Fruit fly (Drosophila melanogaster): ENCODE results near the gene CG4911.

The CG4911 gene

DNA sequence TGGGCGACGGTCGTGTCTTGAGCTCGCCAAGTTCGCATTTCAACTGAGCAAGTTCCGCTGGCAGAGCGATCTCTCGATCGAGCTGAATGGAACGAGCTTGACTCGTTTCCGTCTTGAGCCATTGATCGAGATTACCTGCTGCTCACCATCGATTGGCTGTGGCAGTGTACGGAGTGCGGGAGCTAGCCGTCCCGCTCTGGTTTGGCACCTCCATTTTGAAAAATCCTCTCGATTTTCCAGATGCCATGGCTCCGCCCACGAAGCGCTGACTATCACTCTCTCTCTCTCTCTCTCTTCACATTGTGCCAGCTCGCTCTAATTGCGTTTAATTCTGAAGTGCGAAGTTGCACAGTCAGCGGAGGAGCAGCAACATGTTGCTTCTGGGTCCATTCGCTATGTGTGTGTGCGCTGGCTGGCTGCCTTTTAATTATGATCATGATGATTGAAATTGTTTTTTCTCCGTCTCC is 53.3 kb downstream of the CG4911 start, which contains the start of gene Doc2 (continued):
- TF ChIP-seq CG10321 (GFP tag; IDR thresholded peaks at IDR 0.05) (peak; percentile 97), sim (GFP tag; IDR thresholded peaks at IDR 0.05) (no peak), CG13624 (GFP tag; optimal IDR thresholded peaks at IDR 0.05) (no peak), otp (GFP tag; IDR thresholded peaks at IDR 0.05) (no peak), Neu2 (GFP tag; optimal IDR thresholded peaks at IDR 0.05; ENCODE audit: borderline replicate concordance) (no peak), Bgb (GFP tag; IDR thresholded peaks at IDR 0.05; ENCODE audit: partially characterized antibody) (no peak; the same call in 1 of the 2 replicates), CG11696 (GFP tag; IDR thresholded peaks at IDR 0.05) (no peak), disco-r (GFP tag; optimal IDR thresholded peaks at IDR 0.05) (no peak), CG2120 (GFP tag; optimal IDR thresholded peaks at IDR 0.05) (no peak), pfk (GFP tag; optimal IDR thresholded peaks at IDR 0.05) (no peak), vnd (GFP tag; IDR thresholded peaks at IDR 0.05; ENCODE audit: partially characterized antibody) (0 out of 3 replicates have a peak, but pooled peaks have one; percentile 14), vvl (GFP tag; IDR thresholded peaks at IDR 0.05) (peak; percentile 46), CG34224 (GFP tag; IDR thresholded peaks at IDR 0.05; ENCODE audit: partially characterized antibody) (peak; percentile 12; the same call in 1 of the 3 replicates), oc (tag; optimal IDR thresholded peaks at IDR 0.05) (no peak), ttk (GFP tag; IDR thresholded peaks at IDR 0.05) (no peak), crol (GFP tag; IDR thresholded peaks at IDR 0.05) (no peak), CG10366 (GFP tag; IDR thresholded peaks at IDR 0.05) (no peak), CG18764 (GFP tag; optimal IDR thresholded peaks at IDR 0.05) (no peak), ab (GFP tag; optimal IDR thresholded peaks at IDR 0.05) (no peak), sens-2 (GFP tag; IDR thresholded peaks at IDR 0.05) (no peak), CG3847 (GFP tag; IDR thresholded peaks at IDR 0.05) (no peak), zen (tag; optimal IDR thresholded peaks at IDR 0.05) (peak; percentile 81), Atf-2 (GFP tag; optimal IDR thresholded peaks at IDR 0.05) (no peak), gsb-n (tag; optimal IDR thresholded peaks at IDR 0.05) (no peak), CTCF (GFP tag; optimal IDR thresholded peaks at IDR 0.05) (no peak), CG1024 (GFP tag; IDR thresholded peaks at IDR 0.05) (no peak), gt (GFP tag; IDR thresholded peaks at IDR 0.05) (no peak), CG5180 (GFP tag; optimal IDR thresholded peaks at IDR 0.05) (peak; percentile 62), eve (GFP tag; optimal IDR thresholded peaks at IDR 0.05) (no peak), Adf1 (GFP tag; IDR thresholded peaks at IDR 0.05) (0 out of 2 replicates have a peak, but pooled peaks have one; percentile 16), CG8281 (tag; optimal IDR thresholded peaks at IDR 0.05) (no peak), seq (GFP tag; IDR thresholded peaks at IDR 0.05) (no peak), Vsx1 (GFP tag; optimal IDR thresholded peaks at IDR 0.05) (no peak), Atf6 (GFP tag; IDR thresholded peaks at IDR 0.05) (no peak), CG1832 (GFP tag; optimal IDR thresholded peaks at IDR 0.05) (peak; percentile 94), gem (tag; optimal IDR thresholded peaks at IDR 0.05) (no peak), Stat92E (GFP tag; optimal IDR thresholded peaks at IDR 0.05) (peak in 1 of 3 experiments; percentile 53), CG11560 (tag; IDR thresholded peaks at IDR 0.05) (no peak), CG9215 (GFP tag; IDR thresholded peaks at IDR 0.05) (no peak), CG17186 (GFP tag; optimal IDR thresholded peaks at IDR 0.05) (no peak), CG11093 (GFP tag; IDR thresholded peaks at IDR 0.05) (no peak), CG4820 (GFP tag; optimal IDR thresholded peaks at IDR 0.05) (no peak), crp (GFP tag; optimal IDR thresholded peaks at IDR 0.05) (no peak), Oli (tag; optimal IDR thresholded peaks at IDR 0.05) (no peak), unpg (GFP tag; optimal IDR thresholded peaks at IDR 0.05) (no peak), aop (GFP tag; IDR thresholded peaks at IDR 0.05) (no peak), gfzf (GFP tag; optimal IDR thresholded peaks at IDR 0.05) (no peak), CG10431 (GFP tag; optimal IDR thresholded peaks at IDR 0.05) (no peak), ken (GFP tag; IDR thresholded peaks at IDR 0.05) (no peak), CG11085 (GFP tag; IDR thresholded peaks at IDR 0.05) (no peak), CG13287 (GFP tag; IDR thresholded peaks at IDR 0.05; ENCODE audit: partially characterized antibody) (no peak; the same call in 1 of the 2 replicates), CG4328 (GFP tag; optimal IDR thresholded peaks at IDR 0.05) (no peak)
